Fruit fly (Drosophila melanogaster) whole organism, embryonic: ENCODE data around the gene CG7530.

Experiments
- CG10366 ChIP-seq: fragments of 200-800 bp; sonication (Bioruptor generic); IDR thresholded peaks from 2 replicates; pipeline ENCODE4 v1.3.6; 2022; ENCODE audit warnings: missing biosample characterization, missing genetic modification characterization
- CG11247 ChIP-seq: fragments of 200-800 bp; sonication (Bioruptor generic); IDR thresholded peaks from 2 replicates; pipeline ENCODE4 v1.3.6; 2022; ENCODE audit warnings: missing biosample characterization, missing genetic modification characterization
- CG11456 ChIP-seq: fragments of 200-800 bp; sonication (Bioruptor generic); IDR thresholded peaks from 3 replicates; pipeline ENCODE4 v1.3.6; 2022; ENCODE audit warnings: missing biosample characterization, missing genetic modification characterization
- CG12391 ChIP-seq: fragments of 200-800 bp; sonication (Bioruptor generic); optimal IDR thresholded peaks from 3 replicates; lab custom pipeline; 2018; ENCODE audit warnings: missing biosample characterization, mild to moderate bottlenecking, missing genetic modification characterization, moderate library complexity
- CG13775 ChIP-seq: fragments of 200-800 bp; sonication (Bioruptor generic); optimal IDR thresholded peaks from 3 replicates; lab custom pipeline; 2017; ENCODE audit warnings: missing biosample characterization, mild to moderate bottlenecking, missing genetic modification characterization
- CG14050 ChIP-seq: fragments of 200-800 bp; sonication (Bioruptor generic); IDR thresholded peaks from 3 replicates; pipeline ENCODE4 v1.3.6; 2022; ENCODE audit warnings: missing biosample characterization, missing genetic modification characterization
- CG14860 ChIP-seq: fragments of 200-800 bp; sonication (Bioruptor generic); IDR thresholded peaks from 3 replicates; pipeline ENCODE4 v1.3.6; 2022; ENCODE audit warnings: missing biosample characterization, missing genetic modification characterization; ENCODE audit not compliant: partially characterized antibody
- CG15514 ChIP-seq: fragments of 200-800 bp; sonication (Bioruptor generic); optimal IDR thresholded peaks from 3 replicates; lab custom pipeline; 2017; ENCODE audit warnings: missing biosample characterization, missing genetic modification characterization, mild to moderate bottlenecking, moderate library complexity, missing genetic modification reagents
- CG17359 ChIP-seq: fragments of 200-800 bp; sonication (Bioruptor generic); optimal IDR thresholded peaks from 3 replicates; lab custom pipeline; 2018; ENCODE audit warnings: missing biosample characterization, mild to moderate bottlenecking, missing genetic modification characterization, moderate library complexity
- CG17385 ChIP-seq: fragments of 200-800 bp; sonication (Bioruptor generic); optimal IDR thresholded peaks from 3 replicates; lab custom pipeline; 2018; ENCODE audit warnings: missing biosample characterization, mild to moderate bottlenecking, missing genetic modification characterization
- CG18011 ChIP-seq: fragments of 200-800 bp; sonication (Bioruptor generic); optimal IDR thresholded peaks from 2 replicates; lab custom pipeline; 2017; ENCODE audit warnings: missing biosample characterization, missing genetic modification characterization, mild to moderate bottlenecking, moderate library complexity, missing genotype
- CG18619 ChIP-seq: fragments of 200-800 bp; sonication (Bioruptor generic); optimal IDR thresholded peaks from 3 replicates; lab custom pipeline; 2017; ENCODE audit warnings: missing biosample characterization, mild to moderate bottlenecking, missing genetic modification characterization
- CG2678 ChIP-seq: fragments of 200-800 bp; sonication (Bioruptor generic); optimal IDR thresholded peaks from 3 replicates; lab custom pipeline; 2019; ENCODE audit warnings: missing biosample characterization, mild to moderate bottlenecking, missing genetic modification characterization, moderate library complexity
- CG30403 ChIP-seq: fragments of 200-800 bp; sonication (Bioruptor generic); optimal IDR thresholded peaks from 3 replicates; lab custom pipeline; 2016; ENCODE audit warnings: missing biosample characterization, missing genetic modification characterization
- CG42726 ChIP-seq: fragments of 200-800 bp; sonication (Bioruptor generic); IDR thresholded peaks from 2 replicates; pipeline ENCODE4 v1.3.6; 2022; ENCODE audit warnings: missing biosample characterization, missing genetic modification characterization; ENCODE audit not compliant: partially characterized antibody
- CG4282 ChIP-seq: fragments of 200-800 bp; sonication (Bioruptor generic); optimal IDR thresholded peaks from 2 replicates; lab custom pipeline; 2016; ENCODE audit warnings: missing biosample characterization, missing genetic modification characterization
- CG4360 ChIP-seq: fragments of 200-800 bp; sonication (Bioruptor generic); IDR thresholded peaks from 2 replicates; pipeline ENCODE4 v1.3.6; 2022; ENCODE audit warnings: missing biosample characterization, missing genetic modification characterization
- CG5180 ChIP-seq: fragments of 200-800 bp; sonication (Bioruptor generic); optimal IDR thresholded peaks from 3 replicates; lab custom pipeline; 2017; ENCODE audit warnings: missing biosample characterization, missing genetic modification characterization, mild to moderate bottlenecking, moderate library complexity, missing genetic modification reagents
- CG7987 ChIP-seq: fragments of 200-800 bp; sonication (Bioruptor generic); optimal IDR thresholded peaks from 2 replicates; lab custom pipeline; 2018; ENCODE audit warnings: missing biosample characterization, mild to moderate bottlenecking, missing genetic modification characterization, moderate library complexity
- CG9215 ChIP-seq: fragments of 200-800 bp; sonication (Bioruptor generic); IDR thresholded peaks from 2 replicates; pipeline ENCODE4 v1.3.6; 2022; ENCODE audit warnings: missing biosample characterization, missing genetic modification characterization
- CTCF ChIP-seq: fragments of 200-800 bp; sonication (Bioruptor generic); optimal IDR thresholded peaks from 2 replicates; lab custom pipeline; 2017; ENCODE audit warnings: missing biosample characterization, mild to moderate bottlenecking, missing genetic modification characterization, moderate library complexity
- H15 ChIP-seq: fragments of 200-800 bp; sonication (Bioruptor generic); IDR thresholded peaks from 3 replicates; pipeline ENCODE4 v1.3.6; 2022; ENCODE audit warnings: missing biosample characterization, missing genetic modification characterization
- HmgZ ChIP-seq: fragments of 200-800 bp; sonication (Bioruptor generic); optimal IDR thresholded peaks from 2 replicates; lab custom pipeline; 2018; ENCODE audit warnings: missing biosample characterization, mild to moderate bottlenecking, missing genetic modification characterization
- MTF-1 ChIP-seq: fragments of 200-800 bp; sonication (Bioruptor generic); optimal IDR thresholded peaks from 2 replicates; lab custom pipeline; 2018; ENCODE audit warnings: missing biosample characterization, mild to moderate bottlenecking, missing genetic modification characterization, borderline replicate concordance
- Mes4 ChIP-seq: fragments of 200-800 bp; sonication (Bioruptor generic); optimal IDR thresholded peaks from 2 replicates; lab custom pipeline; 2016; ENCODE audit warnings: missing biosample characterization, missing genetic modification characterization
- NK7.1 ChIP-seq: fragments of 200-800 bp; sonication (Bioruptor generic); optimal IDR thresholded peaks from 3 replicates; lab custom pipeline; 2016; ENCODE audit warnings: missing biosample characterization, missing genetic modification characterization
- Sin3A ChIP-seq: fragments of >200 bp; optimal IDR thresholded peaks from 2 replicates; lab custom pipeline; 2018
- Sox102F ChIP-seq: fragments of 200-800 bp; sonication (Bioruptor generic); optimal IDR thresholded peaks from 2 replicates; lab custom pipeline; 2018; ENCODE audit warnings: missing biosample characterization, mild to moderate bottlenecking, missing genetic modification characterization, moderate library complexity
- Sry-β ChIP-seq: fragments of 200-800 bp; sonication (Bioruptor generic); optimal IDR thresholded peaks from 2 replicates; lab custom pipeline; 2018; ENCODE audit warnings: missing biosample characterization, mild to moderate bottlenecking, missing genetic modification characterization, moderate library complexity
- Stat92E ChIP-seq, 3 experiments: fragments of >200 bp in 2 of 3; fragments of 200-800 bp in 1 of 3; sonication (Bioruptor generic) in 1 of 3; optimal IDR thresholded peaks; 2 replicates each; lab custom pipeline; 2017 to 2019; ENCODE audit warnings: missing biosample characterization in 3 of 3, missing genetic modification characterization in 3 of 3, mild to moderate bottlenecking in 1 of 3, moderate library complexity in 1 of 3
- ase ChIP-seq: fragments of 200-800 bp; sonication (Bioruptor generic); IDR thresholded peaks from 3 replicates; pipeline ENCODE4 v1.3.6; 2022; ENCODE audit warnings: missing biosample characterization, missing genetic modification characterization
- ato ChIP-seq: fragments of 200-800 bp; sonication (Bioruptor generic); IDR thresholded peaks from 2 replicates; pipeline ENCODE4 v1.3.6; 2022; ENCODE audit warnings: missing biosample characterization, missing genetic modification characterization; ENCODE audit not compliant: partially characterized antibody
- dimm ChIP-seq: fragments of 200-800 bp; sonication (Bioruptor generic); IDR thresholded peaks from 2 replicates; pipeline ENCODE4 v1.3.6; 2022; ENCODE audit warnings: missing biosample characterization, missing genetic modification characterization
- exex ChIP-seq: fragments of 200-800 bp; sonication (Bioruptor generic); optimal IDR thresholded peaks from 4 replicates; lab custom pipeline; 2018; ENCODE audit warnings: missing biosample characterization, mild to moderate bottlenecking, missing genetic modification characterization, moderate library complexity
- gro ChIP-seq: fragments of 200-800 bp; sonication (Bioruptor generic); optimal IDR thresholded peaks from 2 replicates; lab custom pipeline; 2016; ENCODE audit warnings: missing biosample characterization, missing genetic modification characterization
- hth ChIP-seq: fragments of >200 bp; optimal IDR thresholded peaks from 2 replicates; lab custom pipeline; 2017; ENCODE audit warnings: inconsistent platforms
- ind ChIP-seq: fragments of 200-800 bp; sonication (Bioruptor generic); optimal IDR thresholded peaks from 3 replicates; lab custom pipeline; 2016; ENCODE audit warnings: missing biosample characterization, missing genetic modification characterization
- jigr1 ChIP-seq: fragments of 200-800 bp; sonication (Bioruptor generic); IDR thresholded peaks from 3 replicates; pipeline ENCODE4 v1.3.6; 2022; ENCODE audit warnings: missing biosample characterization, missing genetic modification characterization
- kay ChIP-seq: fragments of 200-800 bp; sonication (Bioruptor generic); optimal IDR thresholded peaks from 2 replicates; lab custom pipeline; 2016; ENCODE audit warnings: missing biosample characterization, missing genetic modification characterization
- lilli ChIP-seq: fragments of 200-800 bp; sonication (Bioruptor generic); optimal IDR thresholded peaks from 3 replicates; lab custom pipeline; 2016; ENCODE audit warnings: missing biosample characterization, missing genetic modification characterization
- maf-S ChIP-seq: fragments of 200-800 bp; sonication (Bioruptor generic); optimal IDR thresholded peaks from 2 replicates; lab custom pipeline; 2016; ENCODE audit warnings: missing biosample characterization, missing genetic modification characterization
- nerfin-2 ChIP-seq: fragments of 200-800 bp; sonication (Bioruptor generic); IDR thresholded peaks from 2 replicates; pipeline ENCODE4 v1.3.6; 2022; ENCODE audit warnings: missing biosample characterization, missing genetic modification characterization; ENCODE audit not compliant: partially characterized antibody
- pnt ChIP-seq: fragments of 200-800 bp; sonication (Bioruptor generic); optimal IDR thresholded peaks from 3 replicates; lab custom pipeline; 2016; ENCODE audit warnings: missing biosample characterization, missing genetic modification characterization
- schlank ChIP-seq: fragments of 200-800 bp; sonication (Bioruptor generic); optimal IDR thresholded peaks from 2 replicates; lab custom pipeline; 2018; ENCODE audit warnings: missing biosample characterization, mild to moderate bottlenecking, missing genetic modification characterization
- tin ChIP-seq: fragments of 200-800 bp; sonication (Bioruptor generic); optimal IDR thresholded peaks from 3 replicates; lab custom pipeline; 2016; ENCODE audit warnings: missing biosample characterization, missing genetic modification characterization
- ttk ChIP-seq: fragments of 200-800 bp; sonication (Bioruptor generic); IDR thresholded peaks from 2 replicates; pipeline ENCODE4 v2.1.2; 2022; ENCODE audit warnings: missing biosample characterization, missing genetic modification characterization
- twi ChIP-seq: fragments of 200-800 bp; optimal IDR thresholded peaks from 2 replicates; lab custom pipeline; 2019; ENCODE audit warnings: missing biosample characterization, mild to moderate bottlenecking, missing genetic modification characterization, moderate library complexity

The CG7530 gene

dm6 chr3R:14714904-14715588 lies 16.3 kb downstream of the CG7530 start (continued):
- TF ChIP-seq CG12391 (peak; percentile 59), NK7.1 (GFP tag; lab: Kevin White, UChicago) (no peak), ase (GFP tag; lab: Robert Waterston, UW) (no peak), maf-S (GFP tag; lab: Kevin White, UChicago) (no peak)

- TF ChIP-seq dimm (GFP tag; lab: Robert Waterston, UW) (no peak), Mes4 (GFP tag; lab: Kevin White, UChicago) (no peak), jigr1 (no peak), CG14860 (no peak), CG4282 (GFP tag; lab: Kevin White, UChicago) (no peak), CG15514 (GFP tag; lab: Kevin White, UChicago) (no peak), exex (tag; lab: Kevin White, UChicago) (no peak), ind (GFP tag; lab: Kevin White, UChicago) (peak; percentile 52), CG4360 (GFP tag; lab: Robert Waterston, UW) (peak; percentile 100), hth (lab: Kevin White, UChicago) (no peak), Sox102F (GFP tag; lab: Kevin White, UChicago) (peak; percentile 83), CG7987 (GFP tag; lab: Kevin White, UChicago) (no peak), CG9215 (GFP tag; lab: Robert Waterston, UW) (no peak), lilli (GFP tag; lab: Kevin White, UChicago) (no peak), CG17359 (tag; lab: Kevin White, UChicago) (peak; percentile 90), H15 (GFP tag; lab: Robert Waterston, UW) (no peak), Sin3A (lab: Kevin White, UChicago) (no peak), CG5180 (peak; percentile 3), CG11247 (no peak), pnt (no peak), gro (no peak), HmgZ (tag; lab: Kevin White, UChicago) (no peak), Sry-β (GFP tag; lab: Kevin White, UChicago) (peak; percentile 59), twi (tag; lab: Kevin White, UChicago) (peak; percentile 42), Stat92E (GFP tag; optimal IDR thresholded peaks at IDR 0.05; lab: Kevin White, UChicago) (peak in 1 of 3 experiments; percentile 84), maf-S (GFP tag; lab: Kevin White, UChicago) (peak; percentile 32), CG10366 (peak; percentile 27; the same call in 1 of the 2 replicates), CG11456 (GFP tag; lab: Robert Waterston, UW) (no peak), ato (GFP tag; lab: Robert Waterston, UW) (no peak), MTF-1 (GFP tag; lab: Kevin White, UChicago) (peak; percentile 67), CG13775 (GFP tag; lab: Kevin White, UChicago) (peak; percentile 19), kay (GFP tag; lab: Kevin White, UChicago) (no peak), nerfin-2 (GFP tag; lab: Robert Waterston, UW) (peak; percentile 18; the same call in 1 of the 2 replicates), CG14050 (GFP tag; lab: Robert Waterston, UW) (no peak), CG18619 (GFP tag; lab: Kevin White, UChicago) (no peak), schlank (tag; lab: Kevin White, UChicago) (no peak), CTCF (GFP tag; lab: Kevin White, UChicago) (peak; percentile 37), CG18011 (GFP tag; lab: Kevin White, UChicago) (no peak), CG30403 (GFP tag; lab: Kevin White, UChicago) (no peak), CG17385 (peak; percentile 53), CG2678 (peak; percentile 82), CG42726 (no peak), tin (GFP tag; lab: Kevin White, UChicago) (peak; percentile 88), ttk (GFP tag; lab: Robert Waterston, UW) (peak; percentile 54; the same call in 1 of the 2 replicates)
These were observed 17.0 kb downstream of the CG7530 start for dm6 chr3R:14714147-14714903.
